Worm (Caenorhabditis elegans) whole organism, late embryonic: ENCODE measurements around the gene C05E11.2.

Experiments used
- C08G9.2 ChIP-seq: sonication (generic microtip); optimal IDR thresholded peaks from 2 replicates; lab custom pipeline; 2016; ENCODE audit warnings: mild to moderate bottlenecking, missing genetic modification characterization, moderate library complexity, missing compliant biosample characterization
- C38D4.7 ChIP-seq: fragments of 200-800 bp; sonication (Bioruptor generic); optimal IDR thresholded peaks from 2 replicates; lab custom pipeline; 2018; ENCODE audit warnings: mild to moderate bottlenecking, missing genetic modification characterization, moderate library complexity, missing compliant biosample characterization
- F13H6.1 ChIP-seq: sonication (generic microtip); optimal IDR thresholded peaks from 2 replicates; lab custom pipeline; 2016; ENCODE audit warnings: missing genetic modification characterization, missing compliant biosample characterization
- K02D7.2 ChIP-seq: sonication (generic microtip); optimal IDR thresholded peaks from 2 replicates; lab custom pipeline; 2017; ENCODE audit warnings: mild to moderate bottlenecking, missing genetic modification characterization, missing compliant biosample characterization
- Y22D7AL.16 ChIP-seq: sonication (generic microtip); optimal IDR thresholded peaks from 2 replicates; lab custom pipeline; 2016; ENCODE audit warnings: missing genetic modification characterization, missing compliant biosample characterization
- ceh-14 ChIP-seq: sonication (generic microtip); optimal IDR thresholded peaks from 2 replicates; lab custom pipeline; 2016; ENCODE audit warnings: missing genotype, missing genetic modification characterization, missing compliant biosample characterization
- ceh-18 ChIP-seq: sonication (generic microtip); optimal IDR thresholded peaks from 2 replicates; lab custom pipeline; 2016; ENCODE audit warnings: missing genetic modification characterization, missing compliant biosample characterization
- ceh-19 ChIP-seq: fragments of 200-800 bp; sonication (Bioruptor generic); optimal IDR thresholded peaks from 2 replicates; lab custom pipeline; 2018; ENCODE audit warnings: mild to moderate bottlenecking, missing genetic modification characterization, missing compliant biosample characterization
- ceh-2 ChIP-seq: sonication (generic microtip); optimal IDR thresholded peaks from 2 replicates; lab custom pipeline; 2016; ENCODE audit warnings: missing genotype, missing genetic modification characterization, missing compliant biosample characterization
- ceh-22 ChIP-seq: sonication (generic microtip); optimal IDR thresholded peaks from 2 replicates; lab custom pipeline; 2017; ENCODE audit warnings: missing biosample characterization, missing genetic modification characterization
- ceh-31 ChIP-seq: sonication (generic microtip); optimal IDR thresholded peaks from 2 replicates; lab custom pipeline; 2016; ENCODE audit warnings: missing genetic modification characterization, missing compliant biosample characterization
- ceh-34 ChIP-seq: sonication (generic microtip); optimal IDR thresholded peaks from 2 replicates; lab custom pipeline; 2016; ENCODE audit warnings: mild to moderate bottlenecking, missing genetic modification characterization, missing compliant biosample characterization
- ceh-45 ChIP-seq: fragments of 200-800 bp; sonication (Bioruptor generic); IDR thresholded peaks from 2 replicates; pipeline ENCODE4 v1.3.6; 2022; ENCODE audit warnings: missing genetic modification reagents, missing genetic modification characterization, missing compliant biosample characterization
- ceh-48 ChIP-seq: sonication (generic microtip); optimal IDR thresholded peaks from 2 replicates; lab custom pipeline; 2016; ENCODE audit warnings: missing genetic modification characterization, inconsistent platforms, missing compliant biosample characterization
- ceh-6 ChIP-seq: fragments of 200-800 bp; sonication (Bioruptor generic); optimal IDR thresholded peaks from 2 replicates; lab custom pipeline; 2018; ENCODE audit warnings: mild to moderate bottlenecking, missing genetic modification characterization, missing compliant biosample characterization
- ceh-9 ChIP-seq: sonication (generic microtip); optimal IDR thresholded peaks from 2 replicates; lab custom pipeline; 2016; ENCODE audit warnings: mild to moderate bottlenecking, missing genetic modification characterization, inconsistent platforms, missing compliant biosample characterization
- che-1 ChIP-seq: sonication (generic microtip); optimal IDR thresholded peaks from 2 replicates; lab custom pipeline; 2016; ENCODE audit warnings: mild to moderate bottlenecking, missing genetic modification characterization, missing compliant biosample characterization
- dmd-4 ChIP-seq: sonication (generic microtip); optimal IDR thresholded peaks from 2 replicates; lab custom pipeline; 2016; ENCODE audit warnings: borderline replicate concordance, missing genetic modification characterization, missing compliant biosample characterization
- dve-1 ChIP-seq: sonication (generic microtip); optimal IDR thresholded peaks from 2 replicates; lab custom pipeline; 2017; ENCODE audit warnings: antibody characterized with exemption, mild to moderate bottlenecking, missing genetic modification characterization, missing compliant biosample characterization
- elt-2 ChIP-seq: sonication (generic microtip); optimal IDR thresholded peaks from 2 replicates; lab custom pipeline; 2016; ENCODE audit warnings: missing genetic modification reagents, missing genetic modification characterization, missing compliant biosample characterization
- eyg-1 ChIP-seq: sonication (generic microtip); optimal IDR thresholded peaks from 2 replicates; lab custom pipeline; 2016; ENCODE audit warnings: missing genotype, missing genetic modification characterization, missing compliant biosample characterization
- fax-1 ChIP-seq: sonication (generic microtip); optimal IDR thresholded peaks from 2 replicates; lab custom pipeline; 2016; ENCODE audit warnings: missing genotype, missing genetic modification characterization, missing compliant biosample characterization
- fkh-10 ChIP-seq: fragments of 150-350 bp; optimal IDR thresholded peaks from 2 replicates; lab custom pipeline; 2014; ENCODE audit warnings: missing biosample characterization, missing genetic modification reagents, missing genetic modification characterization
- fkh-6 ChIP-seq: sonication (generic microtip); optimal IDR thresholded peaks from 2 replicates; lab custom pipeline; 2016; ENCODE audit warnings: missing genetic modification characterization, missing compliant biosample characterization
- gmeb-2 ChIP-seq: sonication (generic microtip); optimal IDR thresholded peaks from 2 replicates; lab custom pipeline; 2016; ENCODE audit warnings: missing genetic modification characterization, inconsistent platforms, missing compliant biosample characterization
- hlh-15 ChIP-seq: sonication (generic microtip); optimal IDR thresholded peaks from 2 replicates; lab custom pipeline; 2016; ENCODE audit warnings: missing genetic modification characterization, missing compliant biosample characterization
- hlh-30 ChIP-seq: sonication (generic microtip); optimal IDR thresholded peaks from 2 replicates; lab custom pipeline; 2017; ENCODE audit warnings: antibody characterized with exemption, missing genetic modification characterization, missing compliant biosample characterization; ENCODE audit not compliant: insufficient read depth
- hlh-6 ChIP-seq: sonication (generic microtip); optimal IDR thresholded peaks from 2 replicates; lab custom pipeline; 2016; ENCODE audit warnings: missing genotype, missing genetic modification characterization, missing compliant biosample characterization
- hlh-8 ChIP-seq: sonication (generic microtip); optimal IDR thresholded peaks from 2 replicates; lab custom pipeline; 2016; ENCODE audit warnings: missing genotype, missing genetic modification characterization, missing compliant biosample characterization
- lin-11 ChIP-seq: fragments of 200-800 bp; sonication (Bioruptor generic); optimal IDR thresholded peaks from 2 replicates; lab custom pipeline; 2018; ENCODE audit warnings: mild to moderate bottlenecking, missing genetic modification characterization, missing compliant biosample characterization
- nfya-1 ChIP-seq: sonication (generic microtip); optimal IDR thresholded peaks from 2 replicates; lab custom pipeline; 2017; ENCODE audit warnings: missing genetic modification characterization, mild to moderate bottlenecking, missing compliant biosample characterization, antibody characterized with exemption, moderate library complexity
- nhr-232 ChIP-seq: sonication (generic microtip); optimal IDR thresholded peaks from 2 replicates; lab custom pipeline; 2016; ENCODE audit warnings: missing genetic modification characterization, missing compliant biosample characterization
- npax-4 ChIP-seq: sonication (generic microtip); optimal IDR thresholded peaks from 2 replicates; lab custom pipeline; 2016; ENCODE audit warnings: missing genetic modification characterization, missing compliant biosample characterization
- odd-2 ChIP-seq: sonication (generic microtip); optimal IDR thresholded peaks from 2 replicates; lab custom pipeline; 2017; ENCODE audit warnings: antibody characterized with exemption, mild to moderate bottlenecking, missing genetic modification characterization, missing compliant biosample characterization
- pha-4 ChIP-seq: fragments of 150-350 bp; optimal IDR thresholded peaks from 2 replicates; lab custom pipeline; 2018; ENCODE audit warnings: missing biosample characterization, missing genetic modification reagents, missing genetic modification characterization
- pqm-1 ChIP-seq: sonication (generic microtip); optimal IDR thresholded peaks from 2 replicates; lab custom pipeline; 2016; ENCODE audit warnings: missing genetic modification characterization, missing compliant biosample characterization
- ref-2 ChIP-seq: sonication (generic microtip); optimal IDR thresholded peaks from 2 replicates; lab custom pipeline; 2016; ENCODE audit warnings: missing genetic modification characterization, missing compliant biosample characterization
- sdc-2 ChIP-seq: sonication (generic microtip); optimal IDR thresholded peaks from 2 replicates; lab custom pipeline; 2016; ENCODE audit warnings: missing genotype, missing genetic modification characterization, missing compliant biosample characterization
- sox-4 ChIP-seq: sonication (generic microtip); optimal IDR thresholded peaks from 2 replicates; lab custom pipeline; 2017; ENCODE audit warnings: mild to moderate bottlenecking, missing genetic modification characterization, inconsistent platforms, missing compliant biosample characterization
- tbx-2 ChIP-seq: sonication (generic microtip); optimal IDR thresholded peaks from 2 replicates; lab custom pipeline; 2016; ENCODE audit warnings: missing genetic modification characterization, missing compliant biosample characterization
- tbx-7 ChIP-seq: sonication (generic microtip); optimal IDR thresholded peaks from 2 replicates; lab custom pipeline; 2016; ENCODE audit warnings: missing genotype, missing genetic modification characterization, missing compliant biosample characterization
- ttx-3 ChIP-seq: sonication (generic microtip); optimal IDR thresholded peaks from 2 replicates; lab custom pipeline; 2016; ENCODE audit warnings: missing genetic modification reagents, missing genetic modification characterization, missing compliant biosample characterization
- unc-3 ChIP-seq, 2 experiments: fragments of 200-800 bp in 1 of 2; sonication (Bioruptor generic) in 1 of 2; sonication (generic microtip) in 1 of 2; conservative IDR thresholded peaks in 1 of 2; optimal IDR thresholded peaks in 1 of 2; 2 replicates each; pipeline versions ENCODE4 v1.3.6 to Lab custom; 2016 to 2022; ENCODE audit warnings: missing compliant biosample characterization in 2 of 2, missing genetic modification characterization in 2 of 2, missing genetic modification reagents in 1 of 2
- unc-42 ChIP-seq: sonication (generic microtip); optimal IDR thresholded peaks from 2 replicates; lab custom pipeline; 2016; ENCODE audit warnings: missing genotype, missing genetic modification characterization, missing compliant biosample characterization
- unc-86 ChIP-seq: sonication (generic microtip); optimal IDR thresholded peaks from 2 replicates; lab custom pipeline; 2016; ENCODE audit warnings: missing genetic modification characterization, missing compliant biosample characterization

Gene C05E11.2

DNA sequence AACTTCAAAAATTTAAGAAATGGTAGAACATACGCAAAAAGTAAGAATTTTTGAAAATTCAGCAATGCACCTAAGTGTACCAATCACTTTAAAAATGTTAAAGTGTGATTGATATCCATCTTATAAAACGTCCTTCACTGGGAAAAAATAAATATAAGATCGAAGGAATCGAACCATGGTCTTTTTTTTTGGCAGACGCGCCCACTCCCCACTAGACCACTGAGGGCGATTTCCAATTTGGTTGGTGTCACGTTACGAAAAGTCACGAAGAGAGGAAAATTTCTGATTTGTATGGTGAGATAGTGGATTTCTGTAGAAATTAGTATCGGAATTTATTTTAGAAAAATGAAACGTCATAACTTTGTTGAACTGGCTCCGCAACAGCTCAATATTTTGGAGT, 20.6 kb downstream of the C05E11.2 start:
- TF ChIP-seq unc-42 (tag; lab: Kevin White, UChicago) = no peak
- no peak for TF ChIP-seq hlh-30
- TF ChIP-seq gmeb-2 (tag; lab: Kevin White, UChicago) = no peak
- no peak for TF ChIP-seq ceh-9 (tag; lab: Kevin White, UChicago)
- TF ChIP-seq, all 69 proteins: peak for 0

DNA sequence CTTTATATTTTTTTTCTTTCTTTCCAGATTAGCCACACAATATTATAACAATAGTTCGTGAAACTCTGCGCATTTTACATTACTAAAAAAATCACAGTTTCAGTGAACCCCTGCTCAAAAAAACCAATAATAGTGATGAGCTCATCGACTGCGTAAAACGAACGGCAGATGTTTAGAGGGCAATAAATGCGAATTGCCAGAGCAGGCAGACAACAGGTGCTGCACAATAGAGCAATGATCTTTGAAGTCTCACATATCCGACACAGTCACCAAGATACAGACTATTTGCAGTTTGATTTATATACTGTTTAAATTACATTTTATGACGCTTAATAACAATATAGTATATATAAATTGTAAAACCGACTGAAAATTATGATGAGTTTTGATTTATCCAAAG, 22.9 kb downstream of the C05E11.2 start:
- TF ChIP-seq ceh-14 (tag; lab: Kevin White, UChicago) = no peak
- TF ChIP-seq npax-4 (tag; lab: Kevin White, UChicago) = no peak
- no peak for TF ChIP-seq hlh-30
- TF ChIP-seq Y22D7AL.16 (tag; lab: Kevin White, UChicago) = no peak
- TF ChIP-seq dmd-4 (tag; lab: Kevin White, UChicago) = no peak
- TF ChIP-seq ceh-9 (tag; lab: Kevin White, UChicago) = no peak
- TF ChIP-seq F13H6.1 (tag; lab: Kevin White, UChicago) = no peak
- TF ChIP-seq hlh-6 (tag; lab: Kevin White, UChicago) = no peak
- TF ChIP-seq ceh-2 (tag; lab: Kevin White, UChicago) = no peak
- no peak for TF ChIP-seq pha-4
- TF ChIP-seq C08G9.2 (tag; lab: Kevin White, UChicago) = no peak
- no peak for TF ChIP-seq ceh-48 (tag; lab: Kevin White, UChicago)
- TF ChIP-seq hlh-8 (tag; lab: Kevin White, UChicago) = no peak
- no peak for TF ChIP-seq dve-1 (tag; lab: Kevin White, UChicago)
- no peak for TF ChIP-seq nhr-232 (tag; lab: Kevin White, UChicago)
- TF ChIP-seq ceh-45 (GFP tag; lab: Robert Waterston, UW) = no peak

DNA sequence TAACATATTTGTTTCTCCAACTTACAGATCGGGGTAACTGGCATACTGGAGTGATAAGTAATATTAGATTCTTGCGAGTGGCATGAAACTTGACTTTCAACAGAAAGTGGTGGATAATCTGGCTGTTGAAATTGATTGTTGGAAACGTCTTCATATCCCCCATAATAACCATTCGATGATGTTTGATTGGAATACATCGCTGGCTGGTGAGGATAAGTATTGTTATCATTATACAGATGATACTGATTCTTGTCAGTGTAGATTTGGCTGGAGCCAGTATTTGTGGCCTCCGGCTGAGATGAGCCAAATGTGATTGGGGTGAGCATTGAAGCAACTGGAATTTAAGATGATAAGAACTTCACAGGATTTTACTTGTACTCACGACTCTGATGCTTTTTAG, 28.3 kb downstream of the C05E11.2 start:
- TF ChIP-seq hlh-15 (tag; lab: Kevin White, UChicago) (no peak), hlh-30 (no peak), F13H6.1 (tag; lab: Kevin White, UChicago) (no peak), ceh-14 (tag; lab: Kevin White, UChicago) (no peak), ceh-34 (no peak), nhr-232 (tag; lab: Kevin White, UChicago) (no peak), ceh-19 (no peak), hlh-8 (tag; lab: Kevin White, UChicago) (no peak), odd-2 (tag; lab: Kevin White, UChicago) (no peak), eyg-1 (tag; lab: Kevin White, UChicago) (no peak), K02D7.2 (tag; lab: Kevin White, UChicago) (no peak), ceh-6 (GFP tag; lab: Kevin White, UChicago) (no peak)

DNA sequence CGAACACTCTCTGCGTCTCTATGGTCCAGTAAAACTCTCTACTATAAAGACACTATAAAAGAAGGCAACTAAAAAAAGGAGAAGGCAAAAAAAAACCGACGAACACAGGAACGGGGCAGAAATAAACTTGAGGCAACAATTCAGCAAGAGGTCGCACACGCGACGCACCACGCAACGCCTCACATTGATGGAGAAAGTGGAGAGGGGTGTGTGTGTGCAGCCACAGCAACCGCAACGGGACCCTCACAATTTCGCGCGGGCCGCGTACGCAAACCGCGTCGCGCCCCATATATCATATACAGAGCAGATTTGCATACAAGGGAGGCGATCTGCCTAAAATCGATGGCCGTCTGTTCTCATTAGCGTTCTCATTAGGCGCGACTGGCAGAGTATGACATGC, 30.1 kb downstream of the C05E11.2 start:
- TF ChIP-seq sox-4 (tag; lab: Kevin White, UChicago) (peak; percentile 2), C38D4.7 (no peak), hlh-6 (tag; lab: Kevin White, UChicago) (peak; percentile 70), unc-42 (tag; lab: Kevin White, UChicago) (peak; percentile 53), fkh-10 (GFP tag; lab: Kevin White, UChicago) (no peak), ceh-19 (peak; percentile 47), tbx-7 (no peak), ceh-48 (tag; lab: Kevin White, UChicago) (peak; percentile 63), ttx-3 (tag; lab: Kevin White, UChicago) (peak; percentile 55), hlh-30 (peak; percentile 3), ceh-31 (tag; lab: Kevin White, UChicago) (peak; percentile 83), ref-2 (tag; lab: Kevin White, UChicago) (peak; percentile 49), fkh-6 (tag; lab: Kevin White, UChicago) (peak; percentile 7), fax-1 (tag; lab: Kevin White, UChicago) (peak; percentile 18), che-1 (tag; lab: Kevin White, UChicago) (peak; percentile 32), nfya-1 (tag; lab: Kevin White, UChicago) (no peak), hlh-15 (tag; lab: Kevin White, UChicago) (no peak), ceh-18 (peak; percentile 22), tbx-2 (tag; lab: Kevin White, UChicago) (peak; percentile 89), unc-86 (tag; lab: Kevin White, UChicago) (no peak), lin-11 (tag; lab: Kevin White, UChicago) (no peak), ceh-14 (tag; lab: Kevin White, UChicago) (peak; percentile 38), K02D7.2 (tag; lab: Kevin White, UChicago) (no peak), pqm-1 (tag; lab: Kevin White, UChicago) (no peak), sdc-2 (tag; lab: Kevin White, UChicago) (peak; percentile 61), unc-3 (GFP tag; conservative IDR thresholded peaks at IDR 0.05; lab: Robert Waterston, UW) (no peak), unc-3 (tag; optimal IDR thresholded peaks at IDR 0.05; lab: Kevin White, UChicago) (peak; percentile 9), elt-2 (no peak), eyg-1 (tag; lab: Kevin White, UChicago) (peak; percentile 38), ceh-22 (tag; lab: Kevin White, UChicago) (no peak)
